Worm (Caenorhabditis elegans) whole organism, late embryonic: ENCODE data around the gene Y55F3BR.11.

Experiments used
- ceh-14 ChIP-seq: sonication (generic microtip); optimal IDR thresholded peaks from 2 replicates; lab custom pipeline; 2016; ENCODE audit warnings: missing genotype, missing genetic modification characterization, missing compliant biosample characterization
- che-1 ChIP-seq: sonication (generic microtip); optimal IDR thresholded peaks from 2 replicates; lab custom pipeline; 2016; ENCODE audit warnings: mild to moderate bottlenecking, missing genetic modification characterization, missing compliant biosample characterization
- pha-2 ChIP-seq: sonication (generic microtip); optimal IDR thresholded peaks from 2 replicates; lab custom pipeline; 2017; ENCODE audit warnings: mild to moderate bottlenecking, missing genetic modification characterization, missing compliant biosample characterization
- pha-4 ChIP-seq: fragments of 150-350 bp; optimal IDR thresholded peaks from 2 replicates; lab custom pipeline; 2018; ENCODE audit warnings: missing biosample characterization, missing genetic modification reagents, missing genetic modification characterization
- sox-2 ChIP-seq: fragments of 200-800 bp; sonication (Bioruptor generic); IDR thresholded peaks from 2 replicates; pipeline ENCODE4 v1.3.6; 2022; ENCODE audit warnings: missing genetic modification reagents, missing genetic modification characterization, missing compliant biosample characterization
- sox-4 ChIP-seq: sonication (generic microtip); optimal IDR thresholded peaks from 2 replicates; lab custom pipeline; 2017; ENCODE audit warnings: mild to moderate bottlenecking, missing genetic modification characterization, inconsistent platforms, missing compliant biosample characterization

ce11 chrIV:868723-869122, 13.7 kb downstream of the Y55F3BR.11 start:
- TF ChIP-seq ceh-14 (tag; lab: Kevin White, UChicago) (no peak), pha-2 (tag; lab: Kevin White, UChicago) (no peak), sox-4 (no peak), che-1 (tag; lab: Kevin White, UChicago) (no peak), pha-4 (tag; lab: Kevin White, UChicago) (no peak), sox-2 (no peak)
